Worm (Caenorhabditis elegans): ENCODE measurements around the gene Y102A11A.9.

- no peak for TF ChIP-seq dmd-4 (tag; optimal IDR thresholded peaks at IDR 0.05)
- no peak for TF ChIP-seq zag-1 (tag; optimal IDR thresholded peaks at IDR 0.05)
- no peak for TF ChIP-seq nhr-77 (tag; optimal IDR thresholded peaks at IDR 0.05)
- TF ChIP-seq R02D3.7 (tag; optimal IDR thresholded peaks at IDR 0.05) = no peak
- TF ChIP-seq nhr-25 (tag; optimal IDR thresholded peaks at IDR 0.05) = no peak
These were observed 12.4 kb upstream of the Y102A11A.9 start for ce11 chrX:2000517-2000916.

Measured in whole organism, L2 larva.